Worm (Caenorhabditis elegans): Measurements from ENCODE around the gene C28H8.2.

- TF ChIP-seq him-1 (tag; optimal IDR thresholded peaks at IDR 0.05) (no peak), W03F9.2 (tag; optimal IDR thresholded peaks at IDR 0.05) (no peak), dao-5 (tag; optimal IDR thresholded peaks at IDR 0.05) (no peak)
Observed at ce11 chrIII:5932853-5933252, 12.7 kb downstream of the C28H8.2 start, which contains the start of gene zmp-1.

Measured in whole organism, L4/young adult.